Worm (Caenorhabditis elegans) whole organism, young adult: ENCODE measurements around the gene R02D5.1.

Experiments used
- F39B2.1 ChIP-seq: fragments of 200-800 bp; sonication (Bioruptor generic); IDR thresholded peaks from 2 replicates; pipeline ENCODE4 v1.3.6; 2022; ENCODE audit warnings: missing genetic modification reagents, missing genetic modification characterization, missing compliant biosample characterization
- atf-7 ChIP-seq: sonication (generic microtip); optimal IDR thresholded peaks from 2 replicates; lab custom pipeline; 2017; ENCODE audit warnings: mild to moderate bottlenecking, missing genetic modification characterization, missing compliant biosample characterization
- athp-1 ChIP-seq: sonication (generic microtip); optimal IDR thresholded peaks from 2 replicates; lab custom pipeline; 2017; ENCODE audit warnings: mild to moderate bottlenecking, missing genetic modification characterization, missing compliant biosample characterization
- dpl-1 ChIP-seq: fragments of 150-350 bp; optimal IDR thresholded peaks from 2 replicates; lab custom pipeline; 2014; ENCODE audit warnings: missing biosample characterization, missing genetic modification reagents, missing genetic modification characterization
- mcd-1 ChIP-seq: fragments of 200-800 bp; sonication (Bioruptor generic); IDR thresholded peaks from 2 replicates; pipeline ENCODE4 v1.3.6; 2022; ENCODE audit warnings: missing genetic modification reagents, missing genetic modification characterization, missing compliant biosample characterization
- mel-28 ChIP-seq: sonication (generic microtip); optimal IDR thresholded peaks from 2 replicates; lab custom pipeline; 2016; ENCODE audit warnings: borderline replicate concordance, mild to moderate bottlenecking, missing genetic modification characterization, missing compliant biosample characterization
- rec-8 ChIP-seq, 2 experiments: sonication (generic microtip); optimal IDR thresholded peaks; 2 replicates each; lab custom pipeline; 2016; ENCODE audit warnings: mild to moderate bottlenecking in 2 of 2, missing genetic modification characterization in 2 of 2, missing genetic modification reagents in 2 of 2, missing genotype in 2 of 2, missing biosample characterization in 1 of 2, missing compliant biosample characterization in 1 of 2, moderate library complexity in 1 of 2
- snpc-1.1 ChIP-seq: sonication (generic microtip); optimal IDR thresholded peaks from 2 replicates; lab custom pipeline; 2017; ENCODE audit warnings: missing genetic modification characterization, mild to moderate bottlenecking, missing compliant biosample characterization, antibody characterized with exemption, moderate library complexity, missing genotype, missing genetic modification reagents; ENCODE audit not compliant: insufficient read depth
- snpc-4 ChIP-seq, 5 experiments: fragments of 150-350 bp in 1 of 5; sonication (generic microtip) in 4 of 5; optimal IDR thresholded peaks; 2 replicates each; lab custom pipeline; 2014 to 2018; ENCODE audit warnings: missing genetic modification characterization in 5 of 5, missing biosample characterization in 3 of 5, antibody characterized with exemption in 2 of 5, mild to moderate bottlenecking in 2 of 5, missing compliant biosample characterization in 2 of 5, missing genotype in 2 of 5, moderate library complexity in 2 of 5, missing genetic modification reagents in 1 of 5
- unc-130 ChIP-seq: sonication (generic microtip); optimal IDR thresholded peaks from 2 replicates; lab custom pipeline; 2016; ENCODE audit warnings: missing genetic modification reagents, missing genetic modification characterization, missing compliant biosample characterization
- unc-62 ChIP-seq: fragments of 150-350 bp; optimal IDR thresholded peaks from 2 replicates; lab custom pipeline; 2014; ENCODE audit warnings: missing biosample characterization, missing genetic modification reagents, missing genetic modification characterization

ce11 chrV:14504774-14505173, 3.3 kb upstream of the R02D5.1 start:
- no peak for TF ChIP-seq F39B2.1
- no peak for TF ChIP-seq mcd-1 (GFP tag; lab: Robert Waterston, UW)
- no peak for TF ChIP-seq mel-28 (tag; lab: Kevin White, UChicago)
- no peak for TF ChIP-seq snpc-4 (GFP tag; optimal IDR thresholded peaks at IDR 0.05; lab: Kevin White, UChicago)
- no peak for TF ChIP-seq snpc-4 (tag; optimal IDR thresholded peaks at IDR 0.05; lab: Kevin White, UChicago)
- no peak for TF ChIP-seq dpl-1 (GFP tag; lab: Kevin White, UChicago)
- no peak for TF ChIP-seq athp-1
- no peak for TF ChIP-seq unc-130
- TF ChIP-seq snpc-1.1 (tag; lab: Kevin White, UChicago), result no peak
- no peak for TF ChIP-seq rec-8 (tag; optimal IDR thresholded peaks at IDR 0.05; lab: Kevin White, UChicago)
- TF ChIP-seq unc-62 (GFP tag; lab: Kevin White, UChicago), result no peak
- TF ChIP-seq atf-7 (tag; lab: Kevin White, UChicago), result no peak
